Worm (Caenorhabditis elegans): Measurements from ENCODE around the gene B0432.1.

ce11 chrII:320783-321182, 23.6 kb downstream of the B0432.1 start:
- no peak for TF ChIP-seq lsy-27 (tag; optimal IDR thresholded peaks at IDR 0.05; ENCODE audit: borderline replicate concordance, insufficient read depth)
- no peak for TF ChIP-seq efl-1 (GFP tag; optimal IDR thresholded peaks at IDR 0.05)
- no peak for TF ChIP-seq unc-62 (GFP tag; optimal IDR thresholded peaks at IDR 0.05)
- no peak for TF ChIP-seq F49E8.2 (tag; optimal IDR thresholded peaks at IDR 0.05; ENCODE audit: insufficient read depth)
- no peak for TF ChIP-seq snpc-3.4 (tag; optimal IDR thresholded peaks at IDR 0.05)
- no peak for TF ChIP-seq aptf-3 (GFP tag; IDR thresholded peaks at IDR 0.05)
- no peak for TF ChIP-seq nfya-1 (tag; optimal IDR thresholded peaks at IDR 0.05; ENCODE audit: borderline replicate concordance, insufficient read depth)
